Worm (Caenorhabditis elegans) whole organism, young adult: ENCODE results near the gene akt-2.

Experiments
- D2030.7 ChIP-seq: fragments of 200-800 bp; sonication (Bioruptor generic); IDR thresholded peaks from 2 replicates; pipeline ENCODE4 v1.3.6; 2022; ENCODE audit warnings: missing genetic modification reagents, missing genetic modification characterization, missing compliant biosample characterization
- F37B4.10 ChIP-seq: fragments of 200-800 bp; sonication (Bioruptor generic); IDR thresholded peaks from 2 replicates; pipeline ENCODE4 v1.3.6; 2022; ENCODE audit warnings: missing genetic modification characterization, missing compliant biosample characterization
- F49E8.2 ChIP-seq: sonication (generic microtip); optimal IDR thresholded peaks from 3 replicates; lab custom pipeline; 2017; ENCODE audit warnings: missing genetic modification characterization, mild to moderate bottlenecking, missing compliant biosample characterization, antibody characterized with exemption, moderate library complexity; ENCODE audit not compliant: insufficient read depth
- F52B5.7 ChIP-seq: sonication (generic microtip); optimal IDR thresholded peaks from 2 replicates; lab custom pipeline; 2016; ENCODE audit warnings: mild to moderate bottlenecking, missing genetic modification characterization, missing compliant biosample characterization
- Y56A3A.18 ChIP-seq: fragments of 200-800 bp; sonication (Bioruptor generic); IDR thresholded peaks from 2 replicates; pipeline ENCODE4 v1.3.6; 2022; ENCODE audit warnings: missing genetic modification reagents, missing genetic modification characterization, missing compliant biosample characterization
- Y95B8A.8 ChIP-seq: fragments of 200-800 bp; sonication (Bioruptor generic); IDR thresholded peaks from 2 replicates; pipeline ENCODE4 v1.3.6; 2022; ENCODE audit warnings: missing genetic modification reagents, missing genetic modification characterization, missing compliant biosample characterization
- ZK185.1 ChIP-seq: sonication (generic microtip); optimal IDR thresholded peaks from 2 replicates; lab custom pipeline; 2016; ENCODE audit warnings: mild to moderate bottlenecking, missing genetic modification characterization, missing compliant biosample characterization; ENCODE audit not compliant: poor library complexity, severe bottlenecking
- akir-1 ChIP-seq: fragments of 200-800 bp; sonication (Bioruptor generic); optimal IDR thresholded peaks from 2 replicates; lab custom pipeline; 2018; ENCODE audit warnings: mild to moderate bottlenecking, missing genetic modification characterization, moderate library complexity, missing compliant biosample characterization
- ama-1 ChIP-seq, 3 experiments: fragments of 150-350 bp in 1 of 3; sonication (generic microtip) in 2 of 3; optimal IDR thresholded peaks; 2 replicates each; lab custom pipeline; 2014 to 2018; ENCODE audit warnings: missing biosample characterization in 2 of 3, missing genetic modification characterization in 2 of 3, missing genetic modification reagents in 2 of 3
- atf-7 ChIP-seq: sonication (generic microtip); optimal IDR thresholded peaks from 2 replicates; lab custom pipeline; 2017; ENCODE audit warnings: mild to moderate bottlenecking, missing genetic modification characterization, missing compliant biosample characterization
- athp-1 ChIP-seq: sonication (generic microtip); optimal IDR thresholded peaks from 2 replicates; lab custom pipeline; 2017; ENCODE audit warnings: mild to moderate bottlenecking, missing genetic modification characterization, missing compliant biosample characterization
- cebp-1 ChIP-seq, 2 experiments: fragments of 200-800 bp in 1 of 2; sonication (Bioruptor generic) in 1 of 2; sonication (generic microtip) in 1 of 2; IDR thresholded peaks in 1 of 2; optimal IDR thresholded peaks in 1 of 2; 2 replicates each; pipeline versions ENCODE4 v1.3.6 to Lab custom; 2017 to 2022; ENCODE audit warnings: missing compliant biosample characterization in 2 of 2, missing genetic modification characterization in 2 of 2, mild to moderate bottlenecking in 1 of 2, missing genetic modification reagents in 1 of 2, moderate library complexity in 1 of 2
- cebp-2 ChIP-seq: fragments of 200-800 bp; sonication (Bioruptor generic); IDR thresholded peaks from 2 replicates; pipeline ENCODE4 v1.3.6; 2022; ENCODE audit warnings: missing genetic modification characterization, missing compliant biosample characterization
- ceh-27 ChIP-seq: fragments of 200-800 bp; sonication (Bioruptor generic); optimal IDR thresholded peaks from 2 replicates; lab custom pipeline; 2018; ENCODE audit warnings: mild to moderate bottlenecking, missing genetic modification characterization, moderate library complexity, missing compliant biosample characterization
- ceh-91 ChIP-seq: fragments of 200-800 bp; sonication (Bioruptor generic); IDR thresholded peaks from 2 replicates; pipeline ENCODE4 v1.3.6; 2022; ENCODE audit warnings: missing genetic modification reagents, missing genetic modification characterization, missing compliant biosample characterization
- chd-7 ChIP-seq: sonication (generic microtip); optimal IDR thresholded peaks from 2 replicates; lab custom pipeline; 2016; ENCODE audit warnings: mild to moderate bottlenecking, missing genetic modification characterization, moderate library complexity, missing compliant biosample characterization
- die-1 ChIP-seq: sonication (generic microtip); optimal IDR thresholded peaks from 2 replicates; lab custom pipeline; 2016; ENCODE audit warnings: missing genotype, mild to moderate bottlenecking, missing genetic modification characterization, missing compliant biosample characterization
- dox-1 ChIP-seq: fragments of 200-800 bp; sonication (Bioruptor generic); IDR thresholded peaks from 2 replicates; pipeline ENCODE4 v1.3.6; 2022; ENCODE audit warnings: missing genetic modification reagents, missing genetic modification characterization, missing compliant biosample characterization
- efl-1 ChIP-seq: fragments of 150-350 bp; optimal IDR thresholded peaks from 2 replicates; lab custom pipeline; 2014; ENCODE audit warnings: missing biosample characterization, missing genetic modification reagents, missing genetic modification characterization
- egl-18 ChIP-seq: fragments of 200-800 bp; sonication (Bioruptor generic); IDR thresholded peaks from 2 replicates; pipeline ENCODE4 v1.3.6; 2022; ENCODE audit warnings: missing genetic modification reagents, missing genetic modification characterization, missing compliant biosample characterization
- egl-44 ChIP-seq: fragments of 200-800 bp; sonication (Bioruptor generic); IDR thresholded peaks from 2 replicates; pipeline ENCODE4 v1.3.6; 2022; ENCODE audit warnings: missing genetic modification reagents, missing genetic modification characterization, missing compliant biosample characterization
- ekl-4 ChIP-seq: fragments of 200-800 bp; sonication (Bioruptor generic); IDR thresholded peaks from 2 replicates; pipeline ENCODE4 v1.3.6; 2022; ENCODE audit warnings: missing genetic modification reagents, missing genetic modification characterization, missing compliant biosample characterization
- hlh-12 ChIP-seq: sonication (generic microtip); optimal IDR thresholded peaks from 2 replicates; lab custom pipeline; 2016; ENCODE audit warnings: missing genetic modification characterization, missing compliant biosample characterization
- hrde-1 ChIP-seq: sonication (generic microtip); optimal IDR thresholded peaks from 2 replicates; lab custom pipeline; 2016; ENCODE audit warnings: missing genetic modification characterization, mild to moderate bottlenecking, missing compliant biosample characterization, moderate library complexity, missing genotype, missing genetic modification reagents, borderline replicate concordance
- lag-1 ChIP-seq: fragments of 200-800 bp; sonication (Bioruptor generic); IDR thresholded peaks from 2 replicates; pipeline ENCODE4 v1.3.6; 2022; ENCODE audit warnings: missing genetic modification reagents, missing genetic modification characterization, missing compliant biosample characterization
- lin-26 ChIP-seq: fragments of 200-800 bp; sonication (Bioruptor generic); IDR thresholded peaks from 2 replicates; pipeline ENCODE4 v1.3.6; 2022; ENCODE audit warnings: missing genetic modification reagents, missing genetic modification characterization, missing compliant biosample characterization
- lsl-1 ChIP-seq: fragments of 200-800 bp; sonication (Bioruptor generic); optimal IDR thresholded peaks from 2 replicates; lab custom pipeline; 2018; ENCODE audit warnings: mild to moderate bottlenecking, missing genetic modification characterization, moderate library complexity, missing compliant biosample characterization
- madf-10 ChIP-seq: sonication (generic microtip); optimal IDR thresholded peaks from 2 replicates; lab custom pipeline; 2016; ENCODE audit warnings: mild to moderate bottlenecking, missing genetic modification characterization, missing compliant biosample characterization
- madf-6 ChIP-seq: fragments of 200-800 bp; sonication (Bioruptor generic); IDR thresholded peaks from 2 replicates; pipeline ENCODE4 v1.3.6; 2022; ENCODE audit warnings: missing genetic modification reagents, missing genetic modification characterization, missing compliant biosample characterization
- madf-8 ChIP-seq: fragments of 200-800 bp; sonication (Bioruptor generic); conservative IDR thresholded peaks from 2 replicates; pipeline ENCODE4 v1.3.6; 2022; ENCODE audit warnings: missing genetic modification reagents, missing genetic modification characterization, missing compliant biosample characterization
- nfya-1 ChIP-seq: sonication (generic microtip); optimal IDR thresholded peaks from 2 replicates; lab custom pipeline; 2017; ENCODE audit warnings: antibody characterized with exemption, missing compliant biosample characterization, missing genetic modification characterization, borderline replicate concordance; ENCODE audit not compliant: insufficient read depth
- pbrm-1 ChIP-seq: fragments of 200-800 bp; sonication (Bioruptor generic); IDR thresholded peaks from 2 replicates; pipeline ENCODE4 v1.3.6; 2022; ENCODE audit warnings: missing genetic modification reagents, missing genetic modification characterization, missing compliant biosample characterization
- rcor-1 ChIP-seq: fragments of 200-800 bp; sonication (Bioruptor generic); IDR thresholded peaks from 2 replicates; pipeline ENCODE4 v1.3.6; 2022; ENCODE audit warnings: missing genetic modification reagents, missing genetic modification characterization, missing compliant biosample characterization
- rec-8 ChIP-seq, 2 experiments: sonication (generic microtip); optimal IDR thresholded peaks; 2 replicates each; lab custom pipeline; 2016; ENCODE audit warnings: mild to moderate bottlenecking in 2 of 2, missing genetic modification characterization in 2 of 2, missing genetic modification reagents in 2 of 2, missing genotype in 2 of 2, missing biosample characterization in 1 of 2, missing compliant biosample characterization in 1 of 2, moderate library complexity in 1 of 2
- repo-1 ChIP-seq: sonication (generic microtip); optimal IDR thresholded peaks from 2 replicates; lab custom pipeline; 2017; ENCODE audit warnings: mild to moderate bottlenecking, missing genetic modification characterization, missing compliant biosample characterization
- sdz-38 ChIP-seq: sonication (generic microtip); optimal IDR thresholded peaks from 2 replicates; lab custom pipeline; 2016; ENCODE audit warnings: missing genotype, missing genetic modification characterization, missing compliant biosample characterization
- snpc-1.1 ChIP-seq: sonication (generic microtip); optimal IDR thresholded peaks from 2 replicates; lab custom pipeline; 2017; ENCODE audit warnings: missing genetic modification characterization, mild to moderate bottlenecking, missing compliant biosample characterization, antibody characterized with exemption, moderate library complexity, missing genotype, missing genetic modification reagents; ENCODE audit not compliant: insufficient read depth
- snpc-1.3 ChIP-seq: sonication (generic microtip); optimal IDR thresholded peaks from 2 replicates; lab custom pipeline; 2017; ENCODE audit warnings: missing genetic modification characterization, mild to moderate bottlenecking, missing compliant biosample characterization, antibody characterized with exemption, moderate library complexity, missing genotype, missing genetic modification reagents; ENCODE audit not compliant: insufficient read depth
- snpc-3.4 ChIP-seq: sonication (generic microtip); optimal IDR thresholded peaks from 2 replicates; lab custom pipeline; 2017; ENCODE audit warnings: missing genetic modification characterization, mild to moderate bottlenecking, missing compliant biosample characterization, antibody characterized with exemption, moderate library complexity, missing genotype, missing genetic modification reagents
- snpc-4 ChIP-seq, 5 experiments: fragments of 150-350 bp in 1 of 5; sonication (generic microtip) in 4 of 5; optimal IDR thresholded peaks; 2 replicates each; lab custom pipeline; 2014 to 2018; ENCODE audit warnings: missing genetic modification characterization in 5 of 5, missing biosample characterization in 3 of 5, antibody characterized with exemption in 2 of 5, mild to moderate bottlenecking in 2 of 5, missing compliant biosample characterization in 2 of 5, missing genotype in 2 of 5, moderate library complexity in 2 of 5, missing genetic modification reagents in 1 of 5
- unc-62 ChIP-seq: fragments of 150-350 bp; optimal IDR thresholded peaks from 2 replicates; lab custom pipeline; 2014; ENCODE audit warnings: missing biosample characterization, missing genetic modification reagents, missing genetic modification characterization
- ztf-28 ChIP-seq: fragments of 200-800 bp; sonication (Bioruptor generic); IDR thresholded peaks from 2 replicates; pipeline ENCODE4 v1.3.6; 2022; ENCODE audit warnings: missing genetic modification reagents, missing genetic modification characterization, missing compliant biosample characterization

Gene akt-2

ce11 chrX:14164234-14164633 lies 16.7 kb downstream of the akt-2 start, which contains the start of gene vha-20 (continued):
- TF ChIP-seq lsl-1 (no peak), lag-1 (no peak), cebp-1 (GFP tag; IDR thresholded peaks at IDR 0.05; lab: Robert Waterston, UW) (no peak), cebp-1 (tag; optimal IDR thresholded peaks at IDR 0.05; lab: Kevin White, UChicago) (peak; percentile 13), Y56A3A.18 (GFP tag; lab: Robert Waterston, UW) (peak; percentile 25; the same call in 1 of the 2 replicates), Y95B8A.8 (GFP tag; lab: Robert Waterston, UW) (0 out of 2 replicates have a peak, but pooled peaks have one; percentile 6), atf-7 (tag; lab: Kevin White, UChicago) (no peak), athp-1 (tag; lab: Kevin White, UChicago) (no peak), unc-62 (GFP tag; lab: Kevin White, UChicago) (no peak)

ce11 chrX:14165156-14165555 lies 17.7 kb downstream of the akt-2 start:
- TF ChIP-seq cebp-2 (GFP tag; lab: Robert Waterston, UW) = 0 out of 2 replicates have a peak, but pooled peaks have one; percentile 44
- TF ChIP-seq sdz-38 (tag; lab: Kevin White, UChicago) = no peak

- TF ChIP-seq snpc-4 (GFP tag; optimal IDR thresholded peaks at IDR 0.05; lab: Kevin White, UChicago) (no peak), snpc-4 (tag; optimal IDR thresholded peaks at IDR 0.05; lab: Kevin White, UChicago) (peak; percentile 4 to 79 (median 66)), ceh-27 (GFP tag; lab: Kevin White, UChicago) (peak; percentile 86), die-1 (tag; lab: Kevin White, UChicago) (peak; percentile 59), F52B5.7 (tag; lab: Kevin White, UChicago) (no peak), ZK185.1 (tag; lab: Kevin White, UChicago) (peak; percentile 67), hrde-1 (tag; lab: Kevin White, UChicago) (no peak), dox-1 (GFP tag; lab: Robert Waterston, UW) (peak; percentile 95), snpc-1.1 (tag; lab: Kevin White, UChicago) (no peak), ekl-4 (GFP tag; lab: Robert Waterston, UW) (peak; percentile 92), rcor-1 (GFP tag; lab: Robert Waterston, UW) (peak; percentile 54), nfya-1 (tag; lab: Kevin White, UChicago) (no peak), Y56A3A.18 (GFP tag; lab: Robert Waterston, UW) (0 out of 2 replicates have a peak, but pooled peaks have one; percentile 31), F49E8.2 (tag; lab: Kevin White, UChicago) (no peak), F37B4.10 (GFP tag; lab: Robert Waterston, UW) (no peak), hlh-12 (tag; lab: Kevin White, UChicago) (no peak), chd-7 (tag; lab: Kevin White, UChicago) (peak; percentile 77), ceh-91 (no peak), repo-1 (tag; lab: Kevin White, UChicago) (peak; percentile 54), ztf-28 (no peak), D2030.7 (GFP tag; lab: Robert Waterston, UW) (no peak), egl-18 (GFP tag; lab: Robert Waterston, UW) (no peak), egl-44 (GFP tag; lab: Robert Waterston, UW) (peak; percentile 85; the same call in 1 of the 2 replicates), snpc-3.4 (tag; lab: Kevin White, UChicago) (no peak), madf-6 (GFP tag; lab: Robert Waterston, UW) (no peak), rec-8 (tag; optimal IDR thresholded peaks at IDR 0.05; lab: Kevin White, UChicago) (no peak), pbrm-1 (GFP tag; lab: Robert Waterston, UW) (peak; percentile 72; the same call in 1 of the 2 replicates), akir-1 (peak; percentile 30), efl-1 (GFP tag; lab: Kevin White, UChicago) (peak; percentile 12), ama-1 (optimal IDR thresholded peaks at IDR 0.05; lab: Kevin White, UChicago) (no peak), ama-1 (GFP tag; optimal IDR thresholded peaks at IDR 0.05; lab: Kevin White, UChicago) (no peak), madf-10 (tag; lab: Kevin White, UChicago) (peak; percentile 87), snpc-1.3 (tag; lab: Kevin White, UChicago) (no peak), lin-26 (GFP tag; lab: Robert Waterston, UW) (peak; percentile 82), madf-8 (GFP tag; lab: Robert Waterston, UW) (no peak)
Measured at ce11 chrX:14169569-14170031, 22.1 kb downstream of the akt-2 start, which contains the start of gene sym-4. TSS of gene sym-4 (minus strand) at chrX:14169619.
